Fruit fly (Drosophila melanogaster) whole organism, adult: Measurements from ENCODE around the gene Hsp22.

Experiments used
- CG11617 ChIP-seq: fragments of 200-800 bp; sonication (Bioruptor generic); optimal IDR thresholded peaks from 2 replicates; lab custom pipeline; 2017; ENCODE audit warnings: mild to moderate bottlenecking, missing biosample characterization, missing genetic modification reagents, missing genetic modification characterization
- CG33017 ChIP-seq: fragments of 200-800 bp; sonication (Bioruptor generic); optimal IDR thresholded peaks from 2 replicates; lab custom pipeline; 2018; ENCODE audit warnings: missing biosample characterization, mild to moderate bottlenecking, missing genetic modification characterization, moderate library complexity
- CG7045 ChIP-seq: fragments of 200-800 bp; sonication (Bioruptor generic); optimal IDR thresholded peaks from 2 replicates; lab custom pipeline; 2017; ENCODE audit warnings: missing biosample characterization, mild to moderate bottlenecking, missing genetic modification characterization
- CG7101 ChIP-seq: fragments of 200-800 bp; sonication (Bioruptor generic); optimal IDR thresholded peaks from 2 replicates; lab custom pipeline; 2018; ENCODE audit warnings: missing biosample characterization, mild to moderate bottlenecking, missing genetic modification characterization, moderate library complexity
- Crg-1 ChIP-seq: fragments of 200-800 bp; sonication (Bioruptor generic); optimal IDR thresholded peaks from 2 replicates; lab custom pipeline; 2016; ENCODE audit warnings: missing biosample characterization, missing genetic modification characterization
- Mnt ChIP-seq: fragments of 200-800 bp; sonication (Bioruptor generic); optimal IDR thresholded peaks from 2 replicates; lab custom pipeline; 2016; ENCODE audit warnings: missing biosample characterization, mild to moderate bottlenecking, missing genetic modification characterization
- bab1 ChIP-seq: fragments of 200-800 bp; sonication (Bioruptor generic); optimal IDR thresholded peaks from 3 replicates; lab custom pipeline; 2019; ENCODE audit warnings: missing biosample characterization, mild to moderate bottlenecking, missing genetic modification characterization, moderate library complexity
- cnc ChIP-seq, 2 experiments: fragments of >200 bp; optimal IDR thresholded peaks; 2 replicates each; lab custom pipeline; 2017
- kay ChIP-seq: fragments of 200-800 bp; sonication (Bioruptor generic); peaks from one replicate; lab custom pipeline; 2016; ENCODE audit warnings: missing biosample characterization, missing genetic modification characterization, borderline replicate concordance
- ovo ChIP-seq: fragments of 200-800 bp; sonication (Bioruptor generic); optimal IDR thresholded peaks from 2 replicates; lab custom pipeline; 2016; ENCODE audit warnings: missing biosample characterization, missing genetic modification characterization
- pad ChIP-seq: fragments of 200-800 bp; sonication (Bioruptor generic); optimal IDR thresholded peaks from 3 replicates; lab custom pipeline; 2017; ENCODE audit warnings: missing biosample characterization, missing genetic modification characterization, mild to moderate bottlenecking, moderate library complexity, missing genetic modification reagents
- tj ChIP-seq: fragments of 200-800 bp; sonication (Bioruptor generic); optimal IDR thresholded peaks from 3 replicates; lab custom pipeline; 2017; ENCODE audit warnings: missing biosample characterization, mild to moderate bottlenecking, missing genetic modification characterization, moderate library complexity
- toe ChIP-seq: fragments of 200-800 bp; sonication (Bioruptor generic); optimal IDR thresholded peaks from 2 replicates; lab custom pipeline; 2016; ENCODE audit warnings: missing biosample characterization, missing genetic modification characterization

dm6 chr3L:9335711-9336110 is 37.0 kb upstream of the Hsp22 start:
- TF ChIP-seq kay (GFP tag; lab: Kevin White, UChicago), result peak; percentile 85
- TF ChIP-seq cnc (optimal IDR thresholded peaks at IDR 0.05; lab: Kevin White, UChicago), result peak in 1 of 2 experiments; percentile 52
- TF ChIP-seq ovo (GFP tag; lab: Kevin White, UChicago), result peak; percentile 41
- TF ChIP-seq Crg-1 (GFP tag; lab: Kevin White, UChicago), result no peak
- peak; percentile 7 for TF ChIP-seq tj (GFP tag; lab: Kevin White, UChicago)
- TF ChIP-seq toe (GFP tag; lab: Kevin White, UChicago), result no peak
- peak; percentile 38 for TF ChIP-seq CG33017 (tag; lab: Kevin White, UChicago)
- TF ChIP-seq Mnt (GFP tag; lab: Kevin White, UChicago), result peak; percentile 11
- TF ChIP-seq pad (GFP tag; lab: Kevin White, UChicago), result peak; percentile 59
- TF ChIP-seq CG11617 (GFP tag; lab: Kevin White, UChicago), result peak; percentile 5
- peak; percentile 32 for TF ChIP-seq CG7045 (GFP tag; lab: Kevin White, UChicago)
- no peak for TF ChIP-seq bab1
- peak; percentile 1 for TF ChIP-seq CG7101
